Worm (Caenorhabditis elegans): Measurements from ENCODE around the gene R02D5.10.

R02D5.10 gene

ce11 chrV:14527210-14527609, 45.1 kb downstream of the R02D5.10 start:
- TF ChIP-seq nhr-2 (tag; optimal IDR thresholded peaks at IDR 0.05): no peak
- TF ChIP-seq drap-1 (GFP tag; optimal IDR thresholded peaks at IDR 0.05): no peak
- no peak for TF ChIP-seq mls-2 (tag; optimal IDR thresholded peaks at IDR 0.05)
- no peak for TF ChIP-seq blmp-1 (tag; optimal IDR thresholded peaks at IDR 0.05)
- no peak for TF ChIP-seq nhr-76 (tag; optimal IDR thresholded peaks at IDR 0.05)

- TF ChIP-seq nhr-12 (tag; optimal IDR thresholded peaks at IDR 0.05): no peak
Measured at ce11 chrV:14530813-14531212, 48.7 kb downstream of the R02D5.10 start, which contains the start of gene kcnl-4. TSS of gene kcnl-4 (plus strand) at chrV:14531113.

- TF ChIP-seq tbx-8 (GFP tag; optimal IDR thresholded peaks at IDR 0.05): no peak
- TF ChIP-seq lin-32 (GFP tag; optimal IDR thresholded peaks at IDR 0.05): no peak
- no peak for TF ChIP-seq drap-1 (GFP tag; optimal IDR thresholded peaks at IDR 0.05)
- no peak for TF ChIP-seq unc-120 (tag; optimal IDR thresholded peaks at IDR 0.05; ENCODE audit: poor library complexity, severe bottlenecking)
- no peak for TF ChIP-seq mab-5 (tag; optimal IDR thresholded peaks at IDR 0.05)
- no peak for TF ChIP-seq lsy-2 (tag; optimal IDR thresholded peaks at IDR 0.05)
- TF ChIP-seq snpc-4 (tag; optimal IDR thresholded peaks at IDR 0.05): no peak
- TF ChIP-seq nhr-12 (tag; optimal IDR thresholded peaks at IDR 0.05): no peak
- TF ChIP-seq unc-39 (tag; optimal IDR thresholded peaks at IDR 0.05): no peak
- no peak for TF ChIP-seq nhr-2 (tag; optimal IDR thresholded peaks at IDR 0.05)
- TF ChIP-seq pha-4 (tag; optimal IDR thresholded peaks at IDR 0.05): no peak
- no peak for TF ChIP-seq ceh-39 (tag; optimal IDR thresholded peaks at IDR 0.05)
- no peak for TF ChIP-seq zip-8 (tag; optimal IDR thresholded peaks at IDR 0.05)
- no peak for TF ChIP-seq ham-2 (GFP tag; optimal IDR thresholded peaks at IDR 0.05)
- no peak for TF ChIP-seq elt-3 (tag; optimal IDR thresholded peaks at IDR 0.05)
- no peak for TF ChIP-seq mep-1 (tag; optimal IDR thresholded peaks at IDR 0.05)
- TF ChIP-seq elt-1 (tag; optimal IDR thresholded peaks at IDR 0.05; ENCODE audit: borderline replicate concordance, insufficient read depth): no peak
- no peak for TF ChIP-seq nhr-237 (tag; optimal IDR thresholded peaks at IDR 0.05)
- TF ChIP-seq flh-1 (GFP tag; optimal IDR thresholded peaks at IDR 0.05): no peak
- no peak for TF ChIP-seq ztf-11 (tag; optimal IDR thresholded peaks at IDR 0.05)
Measured at ce11 chrV:14532374-14532773, 50.3 kb downstream of the R02D5.10 start.

Measured in whole organism, mixed stage, embryonic.